Worm (Caenorhabditis elegans) whole organism, early embryonic: Measurements from ENCODE around the gene delm-1.

ENCODE experiments used
- ama-1 ChIP-seq: fragments of 150-350 bp; optimal IDR thresholded peaks from 2 replicates; lab custom pipeline; 2014
- ceh-13 ChIP-seq: fragments of 200-800 bp; sonication (Bioruptor generic); optimal IDR thresholded peaks from 2 replicates; lab custom pipeline; 2018; ENCODE audit warnings: mild to moderate bottlenecking, missing genetic modification characterization, missing compliant biosample characterization
- ceh-36 ChIP-seq: sonication (generic microtip); optimal IDR thresholded peaks from 2 replicates; lab custom pipeline; 2016; ENCODE audit warnings: missing genetic modification characterization, inconsistent platforms, missing compliant biosample characterization
- ets-7 ChIP-seq: sonication (generic microtip); optimal IDR thresholded peaks from 2 replicates; lab custom pipeline; 2016; ENCODE audit warnings: missing genotype, missing genetic modification characterization, missing compliant biosample characterization
- flt-1 ChIP-seq: fragments of 200-800 bp; sonication (Bioruptor generic); IDR thresholded peaks from 2 replicates; pipeline ENCODE4 v1.3.6; 2022; ENCODE audit warnings: missing genetic modification characterization, missing compliant biosample characterization
- pes-1 ChIP-seq: fragments of 200-800 bp; sonication (Bioruptor generic); IDR thresholded peaks from 2 replicates; pipeline ENCODE4 v1.3.6; 2022; ENCODE audit warnings: missing genetic modification reagents, missing genetic modification characterization, missing compliant biosample characterization
- scrt-1 ChIP-seq: fragments of 200-800 bp; sonication (Bioruptor generic); IDR thresholded peaks from 2 replicates; pipeline ENCODE4 v1.3.6; 2022; ENCODE audit warnings: missing genetic modification characterization, missing compliant biosample characterization
- sea-1 ChIP-seq: fragments of 200-800 bp; sonication (Bioruptor generic); conservative IDR thresholded peaks from 2 replicates; pipeline ENCODE4 v1.3.6; 2022; ENCODE audit warnings: missing genetic modification characterization, missing compliant biosample characterization
- tbx-11 ChIP-seq: fragments of 200-800 bp; sonication (Bioruptor generic); IDR thresholded peaks from 2 replicates; pipeline ENCODE4 v1.3.6; 2022; ENCODE audit warnings: missing genetic modification characterization, missing compliant biosample characterization
- tbx-37 ChIP-seq: fragments of 200-800 bp; sonication (Bioruptor generic); conservative IDR thresholded peaks from 2 replicates; pipeline ENCODE4 v1.3.6; 2022; ENCODE audit warnings: missing genetic modification reagents, missing genetic modification characterization, missing compliant biosample characterization
- tra-4 ChIP-seq: sonication (generic microtip); optimal IDR thresholded peaks from 2 replicates; lab custom pipeline; 2017; ENCODE audit warnings: missing genetic modification characterization, missing compliant biosample characterization

DNA sequence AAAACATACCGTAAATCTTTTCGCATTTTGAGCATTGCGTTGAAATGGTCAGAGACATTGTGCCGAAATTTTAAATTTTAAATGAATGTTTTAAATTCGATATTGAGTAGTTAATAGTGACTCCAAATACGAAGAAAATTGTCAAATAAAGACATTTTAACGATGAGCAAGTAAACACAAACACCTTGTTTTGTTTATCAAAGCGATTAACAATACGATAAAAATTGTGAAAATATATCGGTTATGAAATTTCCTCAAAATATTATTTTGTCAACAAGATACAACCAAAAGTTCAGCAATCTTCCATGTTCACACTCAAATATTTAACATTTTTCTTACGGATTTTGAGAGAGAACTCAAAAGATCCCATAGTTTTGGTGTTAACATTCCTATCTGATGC lies 19.0 kb upstream of the delm-1 start, which contains the start of gene F23B2.10:
- TF ChIP-seq ama-1 (lab: Kevin White, UChicago): no peak
- no peak for TF ChIP-seq pes-1
- TF ChIP-seq tbx-11 (GFP tag; lab: Robert Waterston, UW): no peak
- TF ChIP-seq flt-1: no peak
- no peak for TF ChIP-seq tbx-37 (GFP tag; lab: Robert Waterston, UW)
- no peak for TF ChIP-seq ceh-13 (GFP tag; lab: Kevin White, UChicago)
- TF ChIP-seq scrt-1 (GFP tag; lab: Robert Waterston, UW): no peak
- no peak for TF ChIP-seq tra-4 (tag; lab: Kevin White, UChicago)
- no peak for TF ChIP-seq ceh-36 (tag; lab: Kevin White, UChicago)
- no peak for TF ChIP-seq ets-7 (tag; lab: Kevin White, UChicago)
- no peak for TF ChIP-seq sea-1 (GFP tag; lab: Robert Waterston, UW)
